Fruit fly (Drosophila melanogaster) whole organism, adult: ENCODE results near the gene RpL34a.

Experiments
- CG11617 ChIP-seq: fragments of 200-800 bp; sonication (Bioruptor generic); optimal IDR thresholded peaks from 2 replicates; lab custom pipeline; 2017; ENCODE audit warnings: mild to moderate bottlenecking, missing biosample characterization, missing genetic modification reagents, missing genetic modification characterization
- CG12768 ChIP-seq: fragments of 200-800 bp; sonication (Bioruptor generic); optimal IDR thresholded peaks from 2 replicates; lab custom pipeline; 2017; ENCODE audit warnings: missing biosample characterization, missing genetic modification characterization, mild to moderate bottlenecking, moderate library complexity, missing genetic modification reagents
- CG14711 ChIP-seq: fragments of 200-800 bp; sonication (Bioruptor generic); optimal IDR thresholded peaks from 2 replicates; lab custom pipeline; 2018; ENCODE audit warnings: missing biosample characterization, mild to moderate bottlenecking, missing genetic modification characterization, moderate library complexity
- CG1620 ChIP-seq: fragments of 200-800 bp; sonication (Bioruptor generic); optimal IDR thresholded peaks from 2 replicates; lab custom pipeline; 2016; ENCODE audit warnings: missing biosample characterization, missing genetic modification characterization
- CG33017 ChIP-seq: fragments of 200-800 bp; sonication (Bioruptor generic); optimal IDR thresholded peaks from 2 replicates; lab custom pipeline; 2018; ENCODE audit warnings: missing biosample characterization, mild to moderate bottlenecking, missing genetic modification characterization, moderate library complexity
- CG5204 ChIP-seq: fragments of 200-800 bp; sonication (Bioruptor generic); optimal IDR thresholded peaks from 2 replicates; lab custom pipeline; 2016; ENCODE audit warnings: missing biosample characterization, missing genetic modification characterization
- CG7045 ChIP-seq: fragments of 200-800 bp; sonication (Bioruptor generic); optimal IDR thresholded peaks from 2 replicates; lab custom pipeline; 2017; ENCODE audit warnings: missing biosample characterization, mild to moderate bottlenecking, missing genetic modification characterization
- CG7101 ChIP-seq: fragments of 200-800 bp; sonication (Bioruptor generic); optimal IDR thresholded peaks from 2 replicates; lab custom pipeline; 2018; ENCODE audit warnings: missing biosample characterization, mild to moderate bottlenecking, missing genetic modification characterization, moderate library complexity
- Clk ChIP-seq: fragments of 200-800 bp; sonication (Bioruptor generic); optimal IDR thresholded peaks from 2 replicates; lab custom pipeline; 2017; ENCODE audit warnings: missing biosample characterization, missing genetic modification characterization
- Crg-1 ChIP-seq: fragments of 200-800 bp; sonication (Bioruptor generic); optimal IDR thresholded peaks from 2 replicates; lab custom pipeline; 2016; ENCODE audit warnings: missing biosample characterization, missing genetic modification characterization
- Hr96 ChIP-seq: fragments of 200-800 bp; sonication (Bioruptor generic); optimal IDR thresholded peaks from 2 replicates; lab custom pipeline; 2016; ENCODE audit warnings: missing biosample characterization, missing genetic modification characterization
- Mnt ChIP-seq: fragments of 200-800 bp; sonication (Bioruptor generic); optimal IDR thresholded peaks from 2 replicates; lab custom pipeline; 2016; ENCODE audit warnings: missing biosample characterization, mild to moderate bottlenecking, missing genetic modification characterization
- bab1 ChIP-seq: fragments of 200-800 bp; sonication (Bioruptor generic); optimal IDR thresholded peaks from 3 replicates; lab custom pipeline; 2019; ENCODE audit warnings: missing biosample characterization, mild to moderate bottlenecking, missing genetic modification characterization, moderate library complexity
- cic ChIP-seq: fragments of 200-800 bp; sonication (Bioruptor generic); optimal IDR thresholded peaks from 2 replicates; lab custom pipeline; 2017; ENCODE audit warnings: missing biosample characterization, mild to moderate bottlenecking, missing genetic modification characterization, moderate library complexity
- cnc ChIP-seq, 2 experiments: fragments of >200 bp; optimal IDR thresholded peaks; 2 replicates each; lab custom pipeline; 2017
- kay ChIP-seq: fragments of 200-800 bp; sonication (Bioruptor generic); peaks from one replicate; lab custom pipeline; 2016; ENCODE audit warnings: missing biosample characterization, missing genetic modification characterization, borderline replicate concordance
- ovo ChIP-seq: fragments of 200-800 bp; sonication (Bioruptor generic); optimal IDR thresholded peaks from 2 replicates; lab custom pipeline; 2016; ENCODE audit warnings: missing biosample characterization, missing genetic modification characterization
- pad ChIP-seq: fragments of 200-800 bp; sonication (Bioruptor generic); optimal IDR thresholded peaks from 3 replicates; lab custom pipeline; 2017; ENCODE audit warnings: missing biosample characterization, missing genetic modification characterization, mild to moderate bottlenecking, moderate library complexity, missing genetic modification reagents
- tj ChIP-seq: fragments of 200-800 bp; sonication (Bioruptor generic); optimal IDR thresholded peaks from 3 replicates; lab custom pipeline; 2017; ENCODE audit warnings: missing biosample characterization, mild to moderate bottlenecking, missing genetic modification characterization, moderate library complexity
- toe ChIP-seq: fragments of 200-800 bp; sonication (Bioruptor generic); optimal IDR thresholded peaks from 2 replicates; lab custom pipeline; 2016; ENCODE audit warnings: missing biosample characterization, missing genetic modification characterization

Gene RpL34a

DNA sequence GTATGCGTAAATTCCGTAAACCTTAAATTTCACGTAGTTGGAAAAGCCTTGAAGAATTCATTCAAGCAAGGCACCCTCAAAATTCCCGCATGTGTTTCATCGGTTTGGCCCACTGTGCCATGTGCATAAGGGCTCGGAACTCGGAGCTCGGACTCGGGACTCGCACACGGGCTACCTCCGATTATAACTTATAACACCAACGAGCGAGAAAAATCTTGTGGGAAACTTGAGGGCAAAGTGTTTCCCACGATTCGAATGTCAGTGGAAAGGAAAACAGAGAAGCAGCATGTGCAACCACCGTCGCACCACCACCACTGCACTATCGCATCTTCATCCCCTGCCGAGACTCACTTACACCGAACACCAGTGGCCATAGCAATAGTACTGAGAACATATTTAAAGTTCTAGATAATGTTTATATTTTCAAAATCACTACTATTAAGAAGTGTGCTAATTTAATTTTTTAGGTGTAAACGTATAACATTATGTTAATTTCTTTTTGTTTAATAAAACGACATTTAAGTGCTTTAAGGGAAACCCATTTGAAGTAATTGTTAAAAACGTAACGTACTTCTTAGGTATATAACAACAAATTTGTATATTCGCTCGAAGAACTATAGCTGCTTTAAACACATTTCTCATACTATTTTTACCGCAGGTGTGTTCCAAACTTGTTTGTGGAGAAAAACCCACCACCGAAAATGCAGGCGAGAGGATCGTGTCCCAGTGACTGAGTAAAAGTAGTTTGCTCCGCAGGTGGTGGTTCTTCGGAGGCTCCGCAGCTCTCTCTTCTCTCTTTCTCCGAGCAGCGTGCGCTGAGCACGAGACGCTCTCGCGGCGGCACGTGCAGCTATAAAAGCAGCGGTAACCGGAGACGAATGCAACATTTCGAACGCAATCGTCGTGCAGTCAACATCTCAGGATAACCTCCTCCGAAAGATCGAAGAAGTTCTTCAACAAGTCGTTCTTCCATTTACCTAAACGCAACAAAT, 22.6 kb downstream of the RpL34a start:
- TF ChIP-seq CG7101 (peak; percentile 34), CG33017 (no peak), CG7045 (no peak), Clk (no peak), CG11617 (GFP tag; lab: Kevin White, UChicago) (no peak)

DNA sequence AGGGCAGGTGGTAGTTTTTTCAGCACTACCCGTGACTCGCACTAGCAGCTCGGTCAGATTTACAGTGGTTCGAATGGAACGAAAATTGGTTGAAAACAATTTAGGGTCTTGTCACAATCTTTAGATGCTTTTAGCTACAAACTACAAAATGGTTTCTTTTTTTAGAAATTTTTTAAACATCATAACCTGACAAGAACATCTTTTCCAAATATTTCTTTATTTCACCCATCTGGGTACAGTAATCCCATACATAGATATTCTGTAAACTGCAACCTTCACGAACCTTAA, 23.8 kb downstream of the RpL34a start:
- TF ChIP-seq ovo, result no peak
- no peak for TF ChIP-seq cnc (optimal IDR thresholded peaks at IDR 0.05; lab: Kevin White, UChicago)
- TF ChIP-seq tj, result no peak
- TF ChIP-seq CG14711 (tag; lab: Kevin White, UChicago), result no peak

DNA sequence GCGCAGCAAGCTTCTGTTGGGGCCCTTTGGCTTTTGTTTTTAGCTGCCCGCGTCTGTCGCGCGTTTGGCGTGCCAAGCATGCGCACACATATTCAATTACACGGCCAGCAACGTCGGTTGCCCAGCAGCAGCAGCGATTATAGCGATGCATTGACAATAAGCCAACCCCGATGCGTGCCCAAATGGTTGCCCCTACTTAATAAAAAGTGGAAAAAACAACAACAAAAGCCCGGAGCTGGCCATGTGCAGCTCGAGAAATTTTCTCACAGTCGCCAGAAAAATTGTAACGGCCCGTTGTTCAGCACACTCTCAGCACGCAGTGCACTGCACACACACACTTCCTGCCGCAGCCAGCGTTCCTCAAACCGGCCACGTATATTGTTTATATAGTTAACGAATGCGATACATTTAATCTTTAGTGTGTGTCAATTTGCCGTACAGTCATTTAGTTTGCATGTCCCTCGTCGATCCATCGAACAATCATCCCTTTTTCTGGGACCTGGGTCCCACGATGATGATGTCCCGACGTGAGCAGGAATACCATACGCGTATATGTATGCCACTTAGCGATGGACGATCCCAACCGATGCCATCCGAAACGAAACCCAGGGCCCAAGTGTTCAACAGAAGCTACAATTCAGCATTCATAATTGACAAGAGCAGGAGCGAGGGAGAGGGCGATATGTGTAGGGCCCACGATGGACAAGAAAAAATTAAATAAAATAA, 24.3 kb downstream of the RpL34a start:
- TF ChIP-seq tj (peak; percentile 42), CG5204 (GFP tag; lab: Kevin White, UChicago) (no peak)

DNA sequence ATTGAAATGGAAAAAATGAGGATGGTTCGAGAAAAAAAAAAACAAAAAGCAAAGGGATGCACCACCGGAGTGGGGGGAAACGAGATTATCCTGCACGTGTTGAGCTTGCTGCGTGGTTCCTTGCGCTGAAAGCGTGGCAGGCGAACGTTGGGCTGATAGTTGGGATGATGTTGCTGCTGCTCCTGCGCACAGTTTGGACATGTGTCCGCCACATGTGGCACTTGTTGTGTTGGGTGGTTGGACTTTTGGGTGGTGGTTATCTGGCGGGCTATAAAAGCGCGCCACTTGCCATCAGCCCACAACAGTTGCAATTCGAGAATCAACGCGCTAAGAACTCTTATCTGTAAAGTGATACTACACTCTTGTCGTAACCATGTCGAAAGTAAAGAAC, 26.5 kb downstream of the RpL34a start:
- TF ChIP-seq CG1620, result no peak
- no peak for TF ChIP-seq CG33017
- TF ChIP-seq CG7101, result no peak
- no peak for TF ChIP-seq CG12768 (GFP tag; lab: Kevin White, UChicago)
- no peak for TF ChIP-seq CG5204 (GFP tag; lab: Kevin White, UChicago)
- TF ChIP-seq cic (GFP tag; lab: Kevin White, UChicago), result no peak
- no peak for TF ChIP-seq kay (GFP tag; lab: Kevin White, UChicago)

DNA sequence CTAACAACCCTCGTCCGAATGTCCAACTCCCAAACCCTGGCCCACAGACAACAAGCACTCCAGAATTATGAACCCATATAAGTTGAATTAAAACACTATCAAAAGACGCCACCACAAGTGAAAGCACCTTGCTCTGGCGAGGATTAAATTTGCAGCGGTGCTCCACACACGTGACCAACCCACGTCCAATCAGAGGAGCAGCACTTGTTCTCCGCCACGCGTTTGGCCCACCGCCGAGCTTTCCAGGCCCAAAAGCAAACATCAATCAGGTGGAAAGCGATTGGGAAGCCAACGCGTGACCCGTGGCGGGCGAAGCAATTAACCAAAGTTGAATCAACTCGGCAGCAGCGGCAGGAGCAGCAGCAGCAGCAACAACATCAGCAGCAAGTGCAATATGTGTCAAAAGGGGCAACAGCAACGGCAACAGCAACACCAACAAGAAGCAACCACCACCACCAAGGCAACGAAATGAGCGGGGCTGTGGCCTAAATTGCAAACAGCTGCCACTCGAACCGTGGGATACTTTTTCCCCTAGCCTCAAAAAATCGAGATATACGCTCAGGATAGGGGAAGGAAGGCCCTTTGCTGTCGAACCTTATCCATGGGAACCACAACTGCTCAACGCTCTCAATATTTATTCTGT, 27.0 kb downstream of the RpL34a start:
- TF ChIP-seq CG7101 (no peak), pad (GFP tag; lab: Kevin White, UChicago) (no peak), CG7045 (no peak), kay (GFP tag; lab: Kevin White, UChicago) (no peak), toe (no peak), cic (GFP tag; lab: Kevin White, UChicago) (no peak), CG11617 (GFP tag; lab: Kevin White, UChicago) (no peak), Mnt (GFP tag; lab: Kevin White, UChicago) (no peak), CG33017 (no peak), Clk (no peak), Hr96 (GFP tag; lab: Kevin White, UChicago) (no peak), CG12768 (GFP tag; lab: Kevin White, UChicago) (no peak), cnc (optimal IDR thresholded peaks at IDR 0.05; lab: Kevin White, UChicago) (no peak), CG14711 (tag; lab: Kevin White, UChicago) (no peak), CG1620 (no peak), tj (no peak), Crg-1 (GFP tag; lab: Kevin White, UChicago) (no peak)

DNA sequence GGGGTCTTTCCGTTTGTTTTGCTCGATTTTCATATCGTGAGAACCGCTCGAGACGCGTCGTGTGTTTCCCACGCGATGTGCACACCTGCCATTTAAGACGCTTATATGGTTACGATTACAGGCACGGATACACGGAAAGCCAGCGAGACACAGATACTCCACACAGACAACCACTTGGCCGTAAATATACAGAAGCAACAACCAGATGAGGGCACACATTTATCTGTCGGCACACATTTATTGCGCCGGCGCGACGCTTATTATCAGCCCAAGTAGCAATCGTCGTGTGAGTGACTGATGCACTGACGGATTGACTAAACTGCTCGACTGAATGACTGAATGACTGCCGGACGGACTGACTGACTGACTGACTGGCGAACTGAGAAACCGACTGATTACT, 28.5 kb downstream of the RpL34a start:
- TF ChIP-seq kay (GFP tag; lab: Kevin White, UChicago), result no peak

DNA sequence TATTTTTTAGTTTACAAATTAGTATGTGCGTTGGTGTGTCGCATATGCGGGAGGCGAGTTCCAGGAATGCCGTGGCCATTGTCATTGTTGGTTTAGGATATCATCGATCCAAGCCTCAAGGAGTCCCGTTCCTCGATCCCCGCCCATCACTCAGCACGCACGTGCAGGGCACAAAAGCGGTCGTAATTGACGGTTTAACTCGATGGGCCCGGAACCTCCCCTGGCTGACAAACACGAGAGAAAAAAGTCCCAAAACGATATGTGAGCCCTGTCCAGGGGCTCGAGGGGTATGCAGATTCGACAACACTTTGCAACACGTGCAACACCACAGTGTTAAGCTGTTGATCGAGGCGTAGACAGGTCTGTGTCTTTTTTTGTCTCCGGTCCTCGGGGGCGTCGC, 31.2 kb downstream of the RpL34a start:
- no peak for TF ChIP-seq Crg-1 (GFP tag; lab: Kevin White, UChicago)
- no peak for TF ChIP-seq cic (GFP tag; lab: Kevin White, UChicago)

DNA sequence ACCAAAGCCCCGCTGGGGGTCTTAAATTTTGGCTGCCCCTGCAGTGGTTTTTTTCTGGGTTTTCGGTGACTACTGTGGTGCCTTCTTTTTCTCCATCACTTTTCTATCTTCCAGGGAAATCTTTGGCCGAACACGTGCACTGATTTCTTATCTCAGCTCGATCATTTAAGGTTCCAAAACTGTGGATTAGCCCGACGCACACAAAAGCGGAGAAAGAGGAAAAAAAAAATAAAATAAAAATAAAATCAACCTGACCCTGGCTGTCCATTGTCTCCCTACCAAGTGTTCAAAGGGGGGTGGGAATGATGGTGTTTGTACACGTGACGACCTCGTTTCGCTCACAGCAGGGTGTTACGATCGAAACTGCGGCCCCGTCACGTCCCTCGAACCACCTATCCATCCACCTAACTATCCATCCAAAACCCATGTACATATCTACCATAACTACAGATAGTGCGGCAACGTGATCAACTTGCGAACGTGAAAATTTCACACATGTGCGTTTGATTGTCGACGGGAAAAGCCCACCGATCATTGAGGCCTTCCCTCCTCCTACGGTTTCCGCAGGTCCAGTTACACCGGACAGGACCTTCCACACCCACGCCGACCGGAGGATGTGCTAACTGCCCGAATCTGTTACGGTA, 32.3 kb downstream of the RpL34a start:
- TF ChIP-seq cnc (optimal IDR thresholded peaks at IDR 0.05; lab: Kevin White, UChicago) (no peak), tj (no peak), Clk (no peak), Mnt (GFP tag; lab: Kevin White, UChicago) (no peak), cic (GFP tag; lab: Kevin White, UChicago) (no peak), ovo (no peak), Crg-1 (GFP tag; lab: Kevin White, UChicago) (no peak), CG7045 (no peak), CG1620 (no peak), bab1 (GFP tag; lab: Kevin White, UChicago) (no peak), toe (no peak), CG14711 (tag; lab: Kevin White, UChicago) (no peak), CG33017 (no peak), CG11617 (GFP tag; lab: Kevin White, UChicago) (no peak), pad (GFP tag; lab: Kevin White, UChicago) (no peak), CG7101 (no peak), CG5204 (GFP tag; lab: Kevin White, UChicago) (no peak)
